Fruit fly (Drosophila melanogaster) whole organism, adult: ENCODE data around the gene Kdm3.

Experiments used
- CG11617 ChIP-seq: fragments of 200-800 bp; sonication (Bioruptor generic); optimal IDR thresholded peaks from 2 replicates; lab custom pipeline; 2017; ENCODE audit warnings: mild to moderate bottlenecking, missing biosample characterization, missing genetic modification reagents, missing genetic modification characterization
- CG12768 ChIP-seq: fragments of 200-800 bp; sonication (Bioruptor generic); optimal IDR thresholded peaks from 2 replicates; lab custom pipeline; 2017; ENCODE audit warnings: missing biosample characterization, missing genetic modification characterization, mild to moderate bottlenecking, moderate library complexity, missing genetic modification reagents
- CG14711 ChIP-seq: fragments of 200-800 bp; sonication (Bioruptor generic); optimal IDR thresholded peaks from 2 replicates; lab custom pipeline; 2018; ENCODE audit warnings: missing biosample characterization, mild to moderate bottlenecking, missing genetic modification characterization, moderate library complexity
- CG1620 ChIP-seq: fragments of 200-800 bp; sonication (Bioruptor generic); optimal IDR thresholded peaks from 2 replicates; lab custom pipeline; 2016; ENCODE audit warnings: missing biosample characterization, missing genetic modification characterization
- CG33017 ChIP-seq: fragments of 200-800 bp; sonication (Bioruptor generic); optimal IDR thresholded peaks from 2 replicates; lab custom pipeline; 2018; ENCODE audit warnings: missing biosample characterization, mild to moderate bottlenecking, missing genetic modification characterization, moderate library complexity
- CG5204 ChIP-seq: fragments of 200-800 bp; sonication (Bioruptor generic); optimal IDR thresholded peaks from 2 replicates; lab custom pipeline; 2016; ENCODE audit warnings: missing biosample characterization, missing genetic modification characterization
- CG7045 ChIP-seq: fragments of 200-800 bp; sonication (Bioruptor generic); optimal IDR thresholded peaks from 2 replicates; lab custom pipeline; 2017; ENCODE audit warnings: missing biosample characterization, mild to moderate bottlenecking, missing genetic modification characterization
- CG7101 ChIP-seq: fragments of 200-800 bp; sonication (Bioruptor generic); optimal IDR thresholded peaks from 2 replicates; lab custom pipeline; 2018; ENCODE audit warnings: missing biosample characterization, mild to moderate bottlenecking, missing genetic modification characterization, moderate library complexity
- Clk ChIP-seq: fragments of 200-800 bp; sonication (Bioruptor generic); optimal IDR thresholded peaks from 2 replicates; lab custom pipeline; 2017; ENCODE audit warnings: missing biosample characterization, missing genetic modification characterization
- Crg-1 ChIP-seq: fragments of 200-800 bp; sonication (Bioruptor generic); optimal IDR thresholded peaks from 2 replicates; lab custom pipeline; 2016; ENCODE audit warnings: missing biosample characterization, missing genetic modification characterization
- Hr96 ChIP-seq: fragments of 200-800 bp; sonication (Bioruptor generic); optimal IDR thresholded peaks from 2 replicates; lab custom pipeline; 2016; ENCODE audit warnings: missing biosample characterization, missing genetic modification characterization
- Mnt ChIP-seq: fragments of 200-800 bp; sonication (Bioruptor generic); optimal IDR thresholded peaks from 2 replicates; lab custom pipeline; 2016; ENCODE audit warnings: missing biosample characterization, mild to moderate bottlenecking, missing genetic modification characterization
- bab1 ChIP-seq: fragments of 200-800 bp; sonication (Bioruptor generic); optimal IDR thresholded peaks from 3 replicates; lab custom pipeline; 2019; ENCODE audit warnings: missing biosample characterization, mild to moderate bottlenecking, missing genetic modification characterization, moderate library complexity
- cic ChIP-seq: fragments of 200-800 bp; sonication (Bioruptor generic); optimal IDR thresholded peaks from 2 replicates; lab custom pipeline; 2017; ENCODE audit warnings: missing biosample characterization, mild to moderate bottlenecking, missing genetic modification characterization, moderate library complexity
- cnc ChIP-seq, 2 experiments: fragments of >200 bp; optimal IDR thresholded peaks; 2 replicates each; lab custom pipeline; 2017
- kay ChIP-seq: fragments of 200-800 bp; sonication (Bioruptor generic); peaks from one replicate; lab custom pipeline; 2016; ENCODE audit warnings: missing biosample characterization, missing genetic modification characterization, borderline replicate concordance
- ovo ChIP-seq: fragments of 200-800 bp; sonication (Bioruptor generic); optimal IDR thresholded peaks from 2 replicates; lab custom pipeline; 2016; ENCODE audit warnings: missing biosample characterization, missing genetic modification characterization
- pad ChIP-seq: fragments of 200-800 bp; sonication (Bioruptor generic); optimal IDR thresholded peaks from 3 replicates; lab custom pipeline; 2017; ENCODE audit warnings: missing biosample characterization, missing genetic modification characterization, mild to moderate bottlenecking, moderate library complexity, missing genetic modification reagents
- tj ChIP-seq: fragments of 200-800 bp; sonication (Bioruptor generic); optimal IDR thresholded peaks from 3 replicates; lab custom pipeline; 2017; ENCODE audit warnings: missing biosample characterization, mild to moderate bottlenecking, missing genetic modification characterization, moderate library complexity
- toe ChIP-seq: fragments of 200-800 bp; sonication (Bioruptor generic); optimal IDR thresholded peaks from 2 replicates; lab custom pipeline; 2016; ENCODE audit warnings: missing biosample characterization, missing genetic modification characterization

Kdm3 gene

dm6 chr3R:9504355-9504754 is 11.5 kb upstream of the Kdm3 start, which contains the start of gene CG8149:
Gene CG8149, plus strand, starts transcription at chr3R:9504656.
- peak; percentile 93 for TF ChIP-seq kay (GFP tag; lab: Kevin White, UChicago)
- peak; percentile 66 for TF ChIP-seq bab1 (GFP tag; lab: Kevin White, UChicago)
- TF ChIP-seq tj, result no peak
- peak; percentile 50 for TF ChIP-seq CG14711
- TF ChIP-seq toe (GFP tag; lab: Kevin White, UChicago), result no peak
- TF ChIP-seq Hr96 (GFP tag; lab: Kevin White, UChicago), result no peak
- no peak for TF ChIP-seq CG7101 (tag; lab: Kevin White, UChicago)
- no peak for TF ChIP-seq cic (GFP tag; lab: Kevin White, UChicago)
- no peak for TF ChIP-seq CG11617 (GFP tag; lab: Kevin White, UChicago)
- TF ChIP-seq CG1620 (GFP tag; lab: Kevin White, UChicago), result no peak
- TF ChIP-seq Mnt (GFP tag; lab: Kevin White, UChicago), result peak; percentile 38

dm6 chr3R:9510070-9510518 is 5.7 kb upstream of the Kdm3 start, which contains the start of gene rump:
Gene rump, minus strand, starts transcription at chr3R:9510324.
- TF ChIP-seq bab1 (GFP tag; lab: Kevin White, UChicago) (peak; percentile 76), cic (GFP tag; lab: Kevin White, UChicago) (peak; percentile 38), Mnt (GFP tag; lab: Kevin White, UChicago) (peak; percentile 50), Hr96 (GFP tag; lab: Kevin White, UChicago) (no peak), pad (GFP tag; lab: Kevin White, UChicago) (peak; percentile 0), CG12768 (no peak), tj (peak; percentile 58), CG14711 (peak; percentile 33), CG7101 (tag; lab: Kevin White, UChicago) (peak; percentile 35), CG11617 (GFP tag; lab: Kevin White, UChicago) (peak; percentile 39), CG7045 (GFP tag; lab: Kevin White, UChicago) (no peak)

dm6 chr3R:9512193-9513051 is 3.4 kb upstream of the Kdm3 start:
- TF ChIP-seq CG11617 (GFP tag; lab: Kevin White, UChicago) (no peak), cnc (optimal IDR thresholded peaks at IDR 0.05; lab: Kevin White, UChicago) (peak; percentile 70 to 88)

dm6 chr3R:9513052-9513420 is 2.8 kb upstream of the Kdm3 start, which contains the start of the genes Ras85D and Rlb1:
Gene Ras85D, minus strand, starts transcription at chr3R:9513067.
Gene Rlb1, plus strand, starts transcription at chr3R:9513327.
- TF ChIP-seq cic (GFP tag; lab: Kevin White, UChicago), result no peak
- peak; percentile 79 for TF ChIP-seq CG7101 (tag; lab: Kevin White, UChicago)
- TF ChIP-seq Hr96 (GFP tag; lab: Kevin White, UChicago), result no peak
- peak; percentile 49 for TF ChIP-seq CG33017
- peak; percentile 86 for TF ChIP-seq Crg-1 (GFP tag; lab: Kevin White, UChicago)
- TF ChIP-seq Mnt (GFP tag; lab: Kevin White, UChicago), result peak; percentile 87
- TF ChIP-seq CG12768, result peak; percentile 73
- TF ChIP-seq kay (GFP tag; lab: Kevin White, UChicago), result no peak
- no peak for TF ChIP-seq Clk (GFP tag; lab: Kevin White, UChicago)
- no peak for TF ChIP-seq CG5204
- peak; percentile 80 for TF ChIP-seq ovo (GFP tag; lab: Kevin White, UChicago)
- TF ChIP-seq CG14711, result peak; percentile 69
- TF ChIP-seq CG7045 (GFP tag; lab: Kevin White, UChicago), result peak; percentile 76
- peak; percentile 97 for TF ChIP-seq toe (GFP tag; lab: Kevin White, UChicago)
- TF ChIP-seq cnc (optimal IDR thresholded peaks at IDR 0.05; lab: Kevin White, UChicago), result no peak
- peak; percentile 94 for TF ChIP-seq CG1620 (GFP tag; lab: Kevin White, UChicago)
- TF ChIP-seq pad (GFP tag; lab: Kevin White, UChicago), result peak; percentile 67
- peak; percentile 76 for TF ChIP-seq CG11617 (GFP tag; lab: Kevin White, UChicago)
- TF ChIP-seq bab1 (GFP tag; lab: Kevin White, UChicago), result peak; percentile 65
- peak; percentile 46 for TF ChIP-seq tj

- TF ChIP-seq CG14711 (peak; percentile 31), pad (GFP tag; lab: Kevin White, UChicago) (no peak), ovo (GFP tag; lab: Kevin White, UChicago) (peak; percentile 12)
Observed at dm6 chr3R:9516400-9516852, 619 bp downstream of the Kdm3 start.

- peak; percentile 64 for TF ChIP-seq pad (GFP tag; lab: Kevin White, UChicago)
- TF ChIP-seq kay (GFP tag; lab: Kevin White, UChicago), result peak; percentile 91
- peak; percentile 92 for TF ChIP-seq CG33017
- peak; percentile 81 for TF ChIP-seq Mnt (GFP tag; lab: Kevin White, UChicago)
- peak; percentile 86 for TF ChIP-seq CG14711
- peak; percentile 50 for TF ChIP-seq tj
- TF ChIP-seq CG7045 (GFP tag; lab: Kevin White, UChicago), result peak; percentile 96
- TF ChIP-seq cic (GFP tag; lab: Kevin White, UChicago), result peak; percentile 83
- peak; percentile 40 for TF ChIP-seq bab1 (GFP tag; lab: Kevin White, UChicago)
- no peak for TF ChIP-seq ovo (GFP tag; lab: Kevin White, UChicago)
- TF ChIP-seq cnc (optimal IDR thresholded peaks at IDR 0.05; lab: Kevin White, UChicago), result no peak
- peak; percentile 95 for TF ChIP-seq CG12768
- TF ChIP-seq Hr96 (GFP tag; lab: Kevin White, UChicago), result peak; percentile 94
- peak; percentile 91 for TF ChIP-seq CG7101 (tag; lab: Kevin White, UChicago)
- TF ChIP-seq Crg-1 (GFP tag; lab: Kevin White, UChicago), result no peak
- peak; percentile 90 for TF ChIP-seq Clk (GFP tag; lab: Kevin White, UChicago)
- peak; percentile 60 for TF ChIP-seq CG11617 (GFP tag; lab: Kevin White, UChicago)
- TF ChIP-seq CG5204, result no peak
- no peak for TF ChIP-seq toe (GFP tag; lab: Kevin White, UChicago)
- peak; percentile 14 for TF ChIP-seq CG1620 (GFP tag; lab: Kevin White, UChicago)
Observed at dm6 chr3R:9527907-9528842, 12.4 kb downstream of the Kdm3 start.
